Worm (Caenorhabditis elegans): ENCODE results near the gene sta-1.

sta-1 gene

ce11 chrIV:16657488-16657982 is 6.6 kb upstream of the sta-1 start:
- no peak for TF ChIP-seq F16B12.6 (tag; optimal IDR thresholded peaks at IDR 0.05)
- peak; percentile 11 to 21 for TF ChIP-seq lsy-2 (tag; optimal IDR thresholded peaks at IDR 0.05)
- no peak for TF ChIP-seq aly-2 (tag; optimal IDR thresholded peaks at IDR 0.05)
- TF ChIP-seq ceh-63 (GFP tag; optimal IDR thresholded peaks at IDR 0.05): no peak
- TF ChIP-seq jun-1 (tag; optimal IDR thresholded peaks at IDR 0.05): no peak
- TF ChIP-seq nhr-237 (tag; optimal IDR thresholded peaks at IDR 0.05): no peak
- TF ChIP-seq unc-30 (tag; optimal IDR thresholded peaks at IDR 0.05): no peak
- TF ChIP-seq Y116A8C.19 (tag; optimal IDR thresholded peaks at IDR 0.05; ENCODE audit: borderline replicate concordance): no peak
- TF ChIP-seq irx-1 (tag; optimal IDR thresholded peaks at IDR 0.05): no peak
- no peak for TF ChIP-seq ceh-90 (tag; optimal IDR thresholded peaks at IDR 0.05)
- TF ChIP-seq sup-37 (GFP tag; optimal IDR thresholded peaks at IDR 0.05): no peak
- TF ChIP-seq mef-2 (tag; optimal IDR thresholded peaks at IDR 0.05): no peak
- TF ChIP-seq lin-15B (tag; optimal IDR thresholded peaks at IDR 0.05): no peak
- TF ChIP-seq nhr-11 (tag; optimal IDR thresholded peaks at IDR 0.05): no peak
- peak in 1 of 3 experiments; percentile 13 for TF ChIP-seq dpl-1 (GFP tag; optimal IDR thresholded peaks at IDR 0.05)
- TF ChIP-seq vab-15 (tag; optimal IDR thresholded peaks at IDR 0.05): no peak
- no peak for TF ChIP-seq hlh-17 (GFP tag; optimal IDR thresholded peaks at IDR 0.05; ENCODE audit: borderline replicate concordance)
- TF ChIP-seq nhr-47 (tag; optimal IDR thresholded peaks at IDR 0.05): no peak
- no peak for TF ChIP-seq ztf-11 (tag; optimal IDR thresholded peaks at IDR 0.05)
- peak; percentile 16 for TF ChIP-seq fkh-10 (GFP tag; optimal IDR thresholded peaks at IDR 0.05)
- no peak for TF ChIP-seq alr-1 (tag; optimal IDR thresholded peaks at IDR 0.05; ENCODE audit: borderline replicate concordance)
- no peak for TF ChIP-seq pax-3 (tag; optimal IDR thresholded peaks at IDR 0.05)
- TF ChIP-seq unc-86 (tag; optimal IDR thresholded peaks at IDR 0.05): no peak
- TF ChIP-seq efl-1 (optimal IDR thresholded peaks at IDR 0.05): no peak
- TF ChIP-seq efl-1 (GFP tag; optimal IDR thresholded peaks at IDR 0.05 in 1 of 2): peak; percentile 19 to 27
- no peak for TF ChIP-seq fkh-4 (tag; optimal IDR thresholded peaks at IDR 0.05; ENCODE audit: borderline replicate concordance)
- no peak for TF ChIP-seq ama-1 (optimal IDR thresholded peaks at IDR 0.05)
- TF ChIP-seq lin-14 (GFP tag; optimal IDR thresholded peaks at IDR 0.05): peak; percentile 23
- TF ChIP-seq nhr-71 (tag; optimal IDR thresholded peaks at IDR 0.05): peak; percentile 52
- TF ChIP-seq sptf-1 (tag; optimal IDR thresholded peaks at IDR 0.05): no peak
- TF ChIP-seq swsn-7 (tag; optimal IDR thresholded peaks at IDR 0.05): no peak
- no peak for TF ChIP-seq fos-1 (tag; optimal IDR thresholded peaks at IDR 0.05)
- peak; percentile 4 for TF ChIP-seq xbp-1 (tag; optimal IDR thresholded peaks at IDR 0.05)
- no peak for TF ChIP-seq nhr-76 (tag; optimal IDR thresholded peaks at IDR 0.05)
- TF ChIP-seq nhr-85 (tag): no peak
- TF ChIP-seq nhr-84 (tag; optimal IDR thresholded peaks at IDR 0.05): no peak
- no peak for TF ChIP-seq zag-1 (tag; optimal IDR thresholded peaks at IDR 0.05)
- TF ChIP-seq ceh-82 (tag; optimal IDR thresholded peaks at IDR 0.05): no peak
- no peak for TF ChIP-seq unc-98 (GFP tag; IDR thresholded peaks at IDR 0.05)
- no peak for TF ChIP-seq snpc-4 (tag; optimal IDR thresholded peaks at IDR 0.05)

DNA sequence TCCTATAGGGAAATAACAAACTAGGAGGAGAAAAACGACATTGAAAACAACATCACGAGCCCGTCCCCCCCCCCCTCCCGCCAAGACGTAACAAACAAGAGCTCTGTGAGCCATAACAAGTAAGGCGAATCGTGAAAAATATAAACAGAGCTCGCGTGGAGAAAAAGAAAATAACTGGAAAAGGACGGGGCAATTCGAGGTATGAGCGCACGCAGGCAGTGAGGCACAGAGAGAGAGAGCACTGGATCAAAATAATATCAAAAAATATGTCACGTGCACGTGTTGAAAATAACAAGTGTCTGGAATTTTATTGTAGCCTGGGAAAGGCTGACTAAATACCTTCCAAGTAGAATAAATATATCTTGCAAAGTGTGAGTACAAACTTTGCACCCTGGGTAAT is 5.4 kb upstream of the sta-1 start:
- TF ChIP-seq irx-1 (tag; optimal IDR thresholded peaks at IDR 0.05) (peak; percentile 24), snu-23 (GFP tag; optimal IDR thresholded peaks at IDR 0.05) (peak; percentile 9), dsc-1 (tag; optimal IDR thresholded peaks at IDR 0.05) (peak; percentile 54), nhr-19 (GFP tag; conservative IDR thresholded peaks at IDR 0.05) (0 out of 2 replicates have a peak, but pooled peaks have one; percentile 15), unc-130 (tag; optimal IDR thresholded peaks at IDR 0.05) (no peak), isw-1 (GFP tag; IDR thresholded peaks at IDR 0.05) (no peak), blmp-1 (tag; optimal IDR thresholded peaks at IDR 0.05) (no peak), egl-13 (tag; optimal IDR thresholded peaks at IDR 0.05) (peak; percentile 62), lin-35 (GFP tag; optimal IDR thresholded peaks at IDR 0.05) (no peak), ztf-4 (tag; optimal IDR thresholded peaks at IDR 0.05) (peak; percentile 28), fkh-10 (GFP tag; optimal IDR thresholded peaks at IDR 0.05) (peak; percentile 5), zag-1 (tag; optimal IDR thresholded peaks at IDR 0.05) (no peak), nhr-77 (tag; optimal IDR thresholded peaks at IDR 0.05) (no peak), xbp-1 (tag; optimal IDR thresholded peaks at IDR 0.05) (peak; percentile 12), nhr-237 (tag; optimal IDR thresholded peaks at IDR 0.05) (no peak), unc-86 (tag; optimal IDR thresholded peaks at IDR 0.05) (peak; percentile 67), sox-4 (tag; optimal IDR thresholded peaks at IDR 0.05) (peak; percentile 61), fkh-8 (tag; optimal IDR thresholded peaks at IDR 0.05) (peak; percentile 98), nhr-47 (tag; optimal IDR thresholded peaks at IDR 0.05) (peak; percentile 80), pag-3 (tag; optimal IDR thresholded peaks at IDR 0.05; ENCODE audit: borderline replicate concordance, insufficient read depth) (no peak), lin-14 (GFP tag; optimal IDR thresholded peaks at IDR 0.05) (peak; percentile 86), nhr-85 (tag) (no peak), vab-15 (tag; optimal IDR thresholded peaks at IDR 0.05) (no peak), ceh-90 (tag; optimal IDR thresholded peaks at IDR 0.05) (no peak), swsn-7 (tag; optimal IDR thresholded peaks at IDR 0.05) (peak; percentile 60), nhr-11 (tag; optimal IDR thresholded peaks at IDR 0.05) (peak; percentile 84)

All from whole organism, L1 larva.